Fruit fly (Drosophila melanogaster) whole organism, pupa: Measurements from ENCODE around the gene CG13282.

Experiments
- CG10348 ChIP-seq: fragments of 200-800 bp; sonication (Bioruptor generic); IDR thresholded peaks from 2 replicates; pipeline ENCODE4 v1.3.6; 2022; ENCODE audit warnings: missing biosample characterization, missing genetic modification characterization
- CG12605 ChIP-seq: fragments of 200-800 bp; sonication (Bioruptor generic); IDR thresholded peaks from 2 replicates; pipeline ENCODE4 v1.3.6; 2022; ENCODE audit warnings: missing biosample characterization, missing genetic modification characterization
- CG13204 ChIP-seq: fragments of 200-800 bp; sonication (Bioruptor generic); optimal IDR thresholded peaks from 2 replicates; lab custom pipeline; 2018; ENCODE audit warnings: missing biosample characterization, mild to moderate bottlenecking, missing genetic modification characterization, moderate library complexity
- CG15710 ChIP-seq: fragments of 200-800 bp; sonication (Bioruptor generic); optimal IDR thresholded peaks from 2 replicates; lab custom pipeline; 2018; ENCODE audit warnings: missing biosample characterization, mild to moderate bottlenecking, missing genetic modification characterization, moderate library complexity
- CG17806 ChIP-seq: fragments of 200-800 bp; sonication (Bioruptor generic); optimal IDR thresholded peaks from 2 replicates; lab custom pipeline; 2018; ENCODE audit warnings: missing biosample characterization, mild to moderate bottlenecking, missing genetic modification characterization, moderate library complexity
- CG9948 ChIP-seq: fragments of 200-800 bp; sonication (Bioruptor generic); optimal IDR thresholded peaks from 2 replicates; lab custom pipeline; 2018; ENCODE audit warnings: missing biosample characterization, mild to moderate bottlenecking, missing genetic modification characterization, moderate library complexity
- D1 ChIP-seq: fragments of 200-800 bp; sonication (Bioruptor generic); optimal IDR thresholded peaks from 2 replicates; lab custom pipeline; 2018; ENCODE audit warnings: missing biosample characterization, mild to moderate bottlenecking, missing genetic modification characterization, moderate library complexity
- EcR ChIP-seq: fragments of 200-800 bp; sonication (Bioruptor generic); optimal IDR thresholded peaks from 3 replicates; lab custom pipeline; 2019; ENCODE audit warnings: missing biosample characterization, missing genetic modification characterization, mild to moderate bottlenecking, moderate library complexity, missing genetic modification reagents
- Ets98B ChIP-seq: fragments of 200-800 bp; sonication (Bioruptor generic); IDR thresholded peaks from 2 replicates; pipeline ENCODE4 v1.3.6; 2022; ENCODE audit warnings: missing biosample characterization, missing genetic modification characterization
- Pif1B ChIP-seq: fragments of 200-800 bp; sonication (Bioruptor generic); optimal IDR thresholded peaks from 3 replicates; lab custom pipeline; 2016; ENCODE audit warnings: missing biosample characterization, missing genetic modification characterization
- Snoo ChIP-seq: fragments of 200-800 bp; sonication (Bioruptor generic); optimal IDR thresholded peaks from 3 replicates; lab custom pipeline; 2017; ENCODE audit warnings: missing biosample characterization, mild to moderate bottlenecking, missing genetic modification characterization, inconsistent platforms
- rn ChIP-seq: fragments of 200-800 bp; sonication (Bioruptor generic); IDR thresholded peaks from 2 replicates; pipeline ENCODE4 v1.3.6; 2022; ENCODE audit warnings: missing biosample characterization, missing genetic modification characterization

- no peak for TF ChIP-seq CG9948
- TF ChIP-seq EcR: no peak
- no peak for TF ChIP-seq CG15710
- TF ChIP-seq D1: no peak
- TF ChIP-seq Pif1B (GFP tag; lab: Kevin White, UChicago): no peak
- TF ChIP-seq CG12605 (GFP tag; lab: Robert Waterston, UW): no peak
- no peak for TF ChIP-seq rn (GFP tag; lab: Robert Waterston, UW)
- TF ChIP-seq Ets98B (GFP tag; lab: Robert Waterston, UW): no peak
- TF ChIP-seq Snoo (tag; lab: Kevin White, UChicago): no peak
- TF ChIP-seq CG10348: no peak
- TF ChIP-seq CG13204 (GFP tag; lab: Kevin White, UChicago): no peak
- TF ChIP-seq CG17806 (tag; lab: Kevin White, UChicago): no peak
These were observed 43.4 kb upstream of the CG13282 start for dm6 chr2L:16877678-16878077.
